Fruit fly (Drosophila melanogaster): ENCODE data around the gene Tpt.
A peak's percentile ranks its signal among the peaks of the same experiment; 100 is the strongest.

Tpt gene

dm6 chr3L:8424831-8425336 is 19.8 kb upstream of the Tpt start, which contains the start of gene Cbl (continued):
- TF ChIP-seq CG8089 (GFP tag; optimal IDR thresholded peaks at IDR 0.05) (no peak), CG16815 (GFP tag; optimal IDR thresholded peaks at IDR 0.05) (no peak), phol (tag; optimal IDR thresholded peaks at IDR 0.05) (peak; percentile 99), CG12299 (tag; optimal IDR thresholded peaks at IDR 0.05) (peak; percentile 29), CG8478 (optimal IDR thresholded peaks at IDR 0.05) (no peak), pros (GFP tag; optimal IDR thresholded peaks at IDR 0.05) (no peak), CG1647 (GFP tag; optimal IDR thresholded peaks at IDR 0.05) (no peak), CG7357 (GFP tag; IDR thresholded peaks at IDR 0.05) (no peak), Drgx (GFP tag; IDR thresholded peaks at IDR 0.05) (no peak), Ravus (GFP tag; IDR thresholded peaks at IDR 0.05) (no peak), ems (GFP tag; optimal IDR thresholded peaks at IDR 0.05) (no peak), CG4328 (GFP tag; optimal IDR thresholded peaks at IDR 0.05) (no peak), Dref (GFP tag; IDR thresholded peaks at IDR 0.05) (peak; percentile 50), CG17802 (tag; optimal IDR thresholded peaks at IDR 0.05) (no peak), da (GFP tag; optimal IDR thresholded peaks at IDR 0.05) (no peak), CG17612 (GFP tag; IDR thresholded peaks at IDR 0.05) (no peak), ap (GFP tag; IDR thresholded peaks at IDR 0.05) (no peak), CG12769 (tag; optimal IDR thresholded peaks at IDR 0.05) (no peak), CG34224 (GFP tag; IDR thresholded peaks at IDR 0.05; ENCODE audit: partially characterized antibody) (peak; percentile 34; the same call in 1 of the 3 replicates), CG6272 (GFP tag; IDR thresholded peaks at IDR 0.05) (no peak), kay (GFP tag; optimal IDR thresholded peaks at IDR 0.05) (peak; percentile 65), Gug (GFP tag; IDR thresholded peaks at IDR 0.05) (no peak), Gsc (GFP tag; IDR thresholded peaks at IDR 0.05) (no peak), lmd (GFP tag; IDR thresholded peaks at IDR 0.05) (no peak), CG10321 (GFP tag; IDR thresholded peaks at IDR 0.05) (no peak), grn (GFP tag; optimal IDR thresholded peaks at IDR 0.05) (no peak), Kr (GFP tag; optimal IDR thresholded peaks at IDR 0.05) (no peak), CG9932 (GFP tag; IDR thresholded peaks at IDR 0.05) (no peak), zf30C (GFP tag; optimal IDR thresholded peaks at IDR 0.05) (no peak), Max (GFP tag; optimal IDR thresholded peaks at IDR 0.05) (peak; percentile 10), CG12744 (GFP tag; optimal IDR thresholded peaks at IDR 0.05) (no peak), CG12219 (GFP tag; optimal IDR thresholded peaks at IDR 0.05) (no peak), CG8281 (tag; optimal IDR thresholded peaks at IDR 0.05) (no peak), CG15696 (tag; optimal IDR thresholded peaks at IDR 0.05) (no peak), CG6683 (GFP tag; optimal IDR thresholded peaks at IDR 0.05) (peak; percentile 12), Hey (tag; optimal IDR thresholded peaks at IDR 0.05) (no peak), hb (GFP tag; IDR thresholded peaks at IDR 0.05; ENCODE audit: partially characterized antibody) (no peak), Awh (GFP tag; IDR thresholded peaks at IDR 0.05) (no peak), lbe (GFP tag; optimal IDR thresholded peaks at IDR 0.05) (no peak), CG6854 (GFP tag; optimal IDR thresholded peaks at IDR 0.05) (no peak), slp2 (GFP tag; optimal IDR thresholded peaks at IDR 0.05) (no peak), Doc3 (GFP tag; IDR thresholded peaks at IDR 0.05; ENCODE audit: partially characterized antibody) (no peak), YL-1 (GFP tag; optimal IDR thresholded peaks at IDR 0.05) (peak; percentile 94), TFAM (GFP tag; optimal IDR thresholded peaks at IDR 0.05) (no peak), HHEX (GFP tag; optimal IDR thresholded peaks at IDR 0.05) (peak; percentile 3), CG9727 (GFP tag; optimal IDR thresholded peaks at IDR 0.05) (no peak), toy (GFP tag; IDR thresholded peaks at IDR 0.05) (no peak), CG3163 (GFP tag; optimal IDR thresholded peaks at IDR 0.05) (no peak), Jarid2 (GFP tag; optimal IDR thresholded peaks at IDR 0.05) (no peak), pfk (GFP tag; optimal IDR thresholded peaks at IDR 0.05) (no peak), ash1 (GFP tag; optimal IDR thresholded peaks at IDR 0.05) (no peak), zen (tag; optimal IDR thresholded peaks at IDR 0.05) (peak; percentile 23)

Measured in whole organism, embryonic.